Worm (Caenorhabditis elegans) whole organism, L3 larva: ENCODE results near the gene fbxc-44.

Experiments
- daf-12 ChIP-seq: fragments of 150-350 bp; optimal IDR thresholded peaks from 2 replicates; lab custom pipeline; 2014; ENCODE audit warnings: missing biosample characterization, missing genetic modification reagents, missing genetic modification characterization
- elt-2 ChIP-seq: sonication (generic microtip); optimal IDR thresholded peaks from 2 replicates; lab custom pipeline; 2016; ENCODE audit warnings: missing genetic modification reagents, mild to moderate bottlenecking, missing genetic modification characterization, missing compliant biosample characterization
- elt-3 ChIP-seq, 3 experiments: fragments of 150-350 bp in 1 of 3; sonication (generic microtip) in 2 of 3; optimal IDR thresholded peaks; 2 replicates in 2 of 3; 4 replicates in 1 of 3; lab custom pipeline; 2014 to 2017; ENCODE audit warnings: missing biosample characterization in 3 of 3, missing genetic modification characterization in 3 of 3
- fkh-10 ChIP-seq: sonication (generic microtip); optimal IDR thresholded peaks from 2 replicates; lab custom pipeline; 2017; ENCODE audit warnings: missing biosample characterization, missing genetic modification reagents, missing genetic modification characterization
- lin-39 ChIP-seq: fragments of 150-350 bp; optimal IDR thresholded peaks from 2 replicates; lab custom pipeline; 2018; ENCODE audit warnings: missing biosample characterization, missing genetic modification reagents, missing genetic modification characterization
- nhr-12 ChIP-seq: fragments of 150-350 bp; optimal IDR thresholded peaks from 2 replicates; lab custom pipeline; 2014; ENCODE audit warnings: missing biosample characterization, missing genetic modification characterization
- nhr-28 ChIP-seq: fragments of 150-350 bp; optimal IDR thresholded peaks from 2 replicates; lab custom pipeline; 2014; ENCODE audit warnings: missing biosample characterization, missing genetic modification characterization
- nhr-76 ChIP-seq: fragments of 150-350 bp; sonication (generic microtip); optimal IDR thresholded peaks from 5 replicates; lab custom pipeline; 2014; ENCODE audit warnings: missing biosample characterization, missing genetic modification characterization
- nhr-77 ChIP-seq: fragments of 150-350 bp; optimal IDR thresholded peaks from 2 replicates; lab custom pipeline; 2014; ENCODE audit warnings: missing biosample characterization, missing genetic modification characterization
- pqm-1 ChIP-seq: fragments of 150-350 bp; optimal IDR thresholded peaks from 2 replicates; lab custom pipeline; 2017; ENCODE audit warnings: missing biosample characterization, missing genetic modification characterization, inconsistent platforms
- unc-62 ChIP-seq: fragments of 150-350 bp; sonication (generic microtip); optimal IDR thresholded peaks from 4 replicates; lab custom pipeline; 2014; ENCODE audit warnings: missing biosample characterization, missing genetic modification reagents, missing genetic modification characterization

ce11 chrII:4226598-4227096 lies 10.9 kb downstream of the fbxc-44 start, which contains the start of gene C16A11.4:
- TF ChIP-seq daf-12 (tag; lab: Kevin White, UChicago) (no peak), nhr-28 (tag; lab: Kevin White, UChicago) (no peak), elt-3 (tag; optimal IDR thresholded peaks at IDR 0.05; lab: Kevin White, UChicago) (no peak), fkh-10 (no peak), elt-2 (tag; lab: Kevin White, UChicago) (no peak), unc-62 (GFP tag; lab: Kevin White, UChicago) (no peak), nhr-77 (tag; lab: Kevin White, UChicago) (no peak), lin-39 (tag; lab: Kevin White, UChicago) (no peak), pqm-1 (tag; lab: Kevin White, UChicago) (no peak), nhr-12 (tag; lab: Kevin White, UChicago) (no peak), nhr-76 (no peak)
